Worm (Caenorhabditis elegans) whole organism, L4/young adult: Measurements from ENCODE around the gene F10E9.10.
"Not testable (repeated sequence)": the region's sequence is repeated elsewhere in the genome, so short reads cannot be mapped to it uniquely, and the experiment has no call there.

Source experiments
- W03F9.2 ChIP-seq: fragments of 150-350 bp; optimal IDR thresholded peaks from 2 replicates; lab custom pipeline; 2014; ENCODE audit warnings: missing biosample characterization, missing genetic modification characterization
- dao-5 ChIP-seq: sonication (generic microtip); optimal IDR thresholded peaks from 2 replicates; lab custom pipeline; 2016; ENCODE audit warnings: missing genotype, missing genetic modification characterization, moderate library complexity, missing compliant biosample characterization
- him-1 ChIP-seq: sonication (generic microtip); optimal IDR thresholded peaks from 2 replicates; lab custom pipeline; 2016; ENCODE audit warnings: missing genotype, missing genetic modification reagents, missing genetic modification characterization, missing compliant biosample characterization

The F10E9.10 gene

DNA sequence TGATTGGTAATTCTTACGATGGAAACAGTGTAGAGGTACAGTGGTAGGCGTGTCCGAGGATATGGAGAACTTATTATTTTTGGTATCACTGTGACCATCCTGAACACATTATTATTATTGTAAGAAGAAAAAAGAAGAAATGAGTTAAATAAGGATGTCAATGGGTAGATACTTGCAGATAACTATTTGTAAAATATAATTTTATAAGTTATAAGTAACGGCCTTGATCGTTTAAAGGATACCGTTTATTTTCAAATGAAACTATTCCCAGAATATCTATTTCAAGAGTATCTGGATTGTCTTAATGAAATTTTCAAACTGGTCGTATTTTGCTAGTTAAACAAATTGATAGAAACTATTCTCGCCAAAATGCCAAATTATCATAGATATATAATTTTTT lies at the start of gene F10E9.10:
F10E9.10 (minus strand) TSS at position 101 of the 400 bp plus-strand sequence.
- no peak for TF ChIP-seq him-1 (tag; lab: Kevin White, UChicago)
- no peak for TF ChIP-seq W03F9.2 (tag; lab: Kevin White, UChicago)
- TF ChIP-seq dao-5 = no peak

DNA sequence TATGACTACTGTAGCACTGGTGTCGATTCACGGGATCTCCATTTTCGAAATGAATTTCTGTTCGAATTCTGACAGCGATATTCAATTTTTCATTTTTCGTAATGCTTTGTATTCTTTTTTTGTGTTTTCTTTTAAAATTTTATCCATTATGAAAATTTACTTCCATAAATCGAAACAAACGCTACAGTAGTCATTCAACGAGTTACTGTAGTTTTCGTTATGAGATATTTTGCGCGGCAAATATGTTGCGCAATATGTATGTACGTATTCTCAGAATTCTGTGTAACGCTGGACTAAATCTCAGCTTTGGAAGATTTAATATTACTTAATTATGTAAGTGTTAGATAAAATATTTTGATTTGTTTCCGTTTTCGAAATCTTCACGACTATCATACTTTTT lies 49.1 kb upstream of the F10E9.10 start:
- no peak for TF ChIP-seq W03F9.2 (tag; lab: Kevin White, UChicago)
- no peak for TF ChIP-seq dao-5
- no peak for TF ChIP-seq him-1 (tag; lab: Kevin White, UChicago)

DNA sequence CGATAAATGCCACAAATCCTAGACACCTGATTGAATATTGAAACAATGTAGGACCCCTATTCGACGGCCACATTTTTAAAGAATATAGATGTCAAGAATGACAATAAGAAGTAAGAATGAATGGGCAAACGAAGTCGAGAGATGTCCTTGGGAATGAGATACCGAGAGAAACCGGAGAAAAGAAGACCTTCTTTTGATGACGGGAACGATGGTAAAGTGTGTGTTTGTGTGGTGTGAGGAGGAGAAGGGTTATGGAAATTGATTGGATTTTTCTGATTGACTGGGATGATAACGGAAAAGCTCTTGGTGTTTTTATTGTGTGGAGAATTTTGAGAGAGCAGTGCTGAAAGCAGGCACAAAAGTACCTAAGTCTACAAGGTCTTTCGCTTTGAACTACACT lies 48.5 kb upstream of the F10E9.10 start, which contains the start of gene R05D3.9:
R05D3.9 (minus strand) TSS at position 101 of the 400 bp plus-strand sequence.
- no peak for TF ChIP-seq him-1 (tag; lab: Kevin White, UChicago)
- no peak for TF ChIP-seq dao-5
- TF ChIP-seq W03F9.2 (tag; lab: Kevin White, UChicago) = no peak

DNA sequence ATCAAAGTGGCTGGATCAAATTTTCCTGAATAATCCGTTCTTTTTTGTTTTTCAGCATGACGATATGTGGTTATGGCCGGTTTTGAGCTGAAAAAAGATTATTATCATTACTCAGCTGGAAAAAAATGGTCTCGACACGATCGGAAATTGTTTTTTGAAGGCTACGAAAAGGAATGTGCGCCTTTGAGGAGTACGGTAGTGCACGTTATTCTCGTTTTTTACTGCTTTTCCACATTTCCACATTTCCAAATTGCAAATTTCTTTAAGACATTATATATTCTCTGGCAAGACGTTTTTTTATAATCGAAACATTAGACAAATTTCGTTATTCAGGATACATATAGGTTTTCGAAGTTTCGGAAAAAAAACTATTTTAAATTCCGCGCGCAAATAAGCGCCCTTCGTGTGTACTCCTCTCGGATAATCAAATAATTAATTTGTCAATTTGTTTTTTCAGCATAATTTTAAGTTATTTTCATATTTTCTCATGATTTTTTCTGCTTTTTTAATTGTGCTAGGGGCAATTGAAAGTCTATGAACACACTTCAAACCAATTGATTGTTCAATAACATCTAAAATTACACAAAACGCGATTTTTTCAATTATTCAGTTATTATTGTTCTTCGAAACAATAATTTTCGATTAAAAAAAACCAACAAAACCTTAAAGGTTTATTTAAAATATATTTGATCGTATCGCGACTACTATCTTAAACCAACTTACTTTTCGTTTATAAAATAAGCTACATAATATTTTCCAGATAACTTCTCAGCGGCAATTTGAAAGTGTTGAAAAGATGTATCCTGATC lies 43.4 kb upstream of the F10E9.10 start, which contains the start of gene R05D3.3:
R05D3.3 (plus strand) TSS at position 759 of the 809 bp plus-strand sequence.
- TF ChIP-seq W03F9.2 (tag; lab: Kevin White, UChicago) = no peak
- no peak for TF ChIP-seq him-1 (tag; lab: Kevin White, UChicago)
- TF ChIP-seq dao-5 = no peak

DNA sequence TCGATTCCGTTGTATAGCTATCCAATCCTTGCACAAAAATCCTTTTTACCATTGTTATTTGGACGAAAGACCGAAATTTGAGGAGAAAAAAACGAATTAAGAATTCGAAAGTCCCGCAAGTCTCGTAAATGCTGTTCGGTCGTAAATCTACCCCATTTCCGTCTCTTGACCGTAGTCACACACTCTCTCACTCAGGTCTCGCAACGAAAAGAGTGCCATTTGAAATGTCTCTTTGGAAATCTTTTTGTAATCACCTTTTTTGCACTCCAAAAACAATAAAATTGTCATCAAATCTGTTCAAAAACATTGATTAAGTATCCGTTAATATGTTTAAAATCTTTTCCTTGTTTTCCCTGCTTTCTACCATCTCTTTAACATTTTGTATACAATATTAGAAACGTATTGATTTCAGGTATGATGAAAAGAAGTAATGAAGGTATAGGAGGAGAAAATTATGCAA lies 38.2 kb upstream of the F10E9.10 start, which contains the start of the genes R05D3.8 and rfp-1:
R05D3.8 (minus strand) TSS at position 115 of the 460 bp plus-strand sequence.
rfp-1 (plus strand) TSS at position 410 of the 460 bp plus-strand sequence.
- TF ChIP-seq W03F9.2 (tag; lab: Kevin White, UChicago) = peak; percentile 65
- TF ChIP-seq dao-5 = no peak

DNA sequence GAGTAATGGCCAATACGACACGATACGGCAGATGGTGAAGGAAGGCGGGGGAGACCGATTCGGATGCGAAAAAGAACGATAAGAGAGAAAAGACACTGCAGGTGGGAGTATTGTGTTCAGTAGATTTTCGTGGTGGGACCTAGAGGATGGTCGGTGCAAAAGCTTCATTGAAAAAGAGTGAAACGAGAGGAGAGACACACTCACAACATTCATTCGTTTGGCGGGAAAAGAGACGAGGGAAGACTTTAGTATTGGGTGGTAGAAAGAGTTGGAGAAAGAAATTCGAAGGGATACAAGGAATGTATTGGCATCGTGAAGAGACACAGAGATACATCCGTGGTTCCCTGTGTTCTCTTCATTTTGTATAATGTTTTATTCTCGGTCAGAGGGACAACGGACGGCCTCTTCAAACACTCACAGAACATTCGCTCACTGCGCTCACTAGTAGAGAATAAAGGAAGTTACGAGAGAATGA lies 36.4 kb upstream of the F10E9.10 start:
- TF ChIP-seq him-1 (tag; lab: Kevin White, UChicago) = no peak
- peak; percentile 46 for TF ChIP-seq W03F9.2 (tag; lab: Kevin White, UChicago)
- TF ChIP-seq dao-5 = no peak

DNA sequence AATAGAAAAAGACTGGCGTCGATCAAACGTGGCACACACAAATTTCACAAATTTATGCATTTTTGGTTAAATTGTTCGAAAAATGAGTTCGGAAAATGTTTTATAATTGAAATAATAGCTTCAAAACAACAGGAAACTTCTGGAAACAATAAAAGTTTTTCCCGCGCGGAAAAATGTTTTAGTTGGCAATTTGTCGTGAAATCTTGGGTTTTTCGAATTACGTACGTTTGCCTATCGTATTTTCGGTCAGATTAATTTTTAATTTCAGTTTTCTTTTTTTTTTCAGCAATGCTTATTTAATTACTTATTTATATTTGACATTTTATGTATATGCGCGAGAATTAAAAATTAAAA lies 35.4 kb upstream of the F10E9.10 start:
- TF ChIP-seq him-1 (tag; lab: Kevin White, UChicago) (no peak), W03F9.2 (tag; lab: Kevin White, UChicago) (no peak), dao-5 (no peak)

DNA sequence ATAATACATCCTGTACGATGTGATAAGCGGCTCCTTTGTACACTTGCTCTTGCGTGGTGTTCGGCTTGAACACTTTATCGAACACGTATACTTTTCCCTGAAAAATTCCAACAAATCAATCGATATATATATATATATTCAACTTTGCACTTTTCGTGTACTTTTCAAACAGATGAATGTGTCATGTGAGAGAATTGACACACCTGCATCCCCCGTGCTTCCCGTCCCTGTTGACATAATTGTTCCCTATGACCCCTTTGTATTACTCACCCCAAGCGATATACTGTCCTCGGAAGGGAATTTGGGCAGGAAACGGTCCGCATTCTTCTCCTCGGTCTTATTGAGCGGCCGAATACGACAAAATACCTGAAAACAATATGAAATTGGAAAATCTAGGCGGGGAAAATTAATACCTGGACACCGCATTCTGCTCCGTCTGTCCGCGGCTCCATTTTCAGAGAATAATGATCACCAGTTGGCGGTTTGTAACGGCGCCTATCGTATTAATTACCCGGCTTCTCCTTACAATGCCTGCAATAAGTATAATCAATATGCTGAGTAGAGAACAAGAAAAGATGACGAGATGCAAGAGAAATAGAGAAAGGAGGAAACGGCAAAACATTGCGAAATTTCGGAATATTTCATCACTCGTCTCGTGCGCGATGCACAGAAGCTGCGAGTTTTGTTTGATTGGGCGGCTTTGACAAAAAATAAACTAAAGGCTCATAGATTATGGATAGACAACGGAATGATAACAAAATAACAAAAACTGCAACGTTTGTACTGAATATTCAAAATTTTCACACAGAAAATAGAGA lies 34.8 kb upstream of the F10E9.10 start, which contains the start of gene unc-116:
unc-116 (minus strand) TSS at position 531 of the 818 bp plus-strand sequence.
- no peak for TF ChIP-seq W03F9.2 (tag; lab: Kevin White, UChicago)
- TF ChIP-seq him-1 (tag; lab: Kevin White, UChicago) = peak; percentile 17

DNA sequence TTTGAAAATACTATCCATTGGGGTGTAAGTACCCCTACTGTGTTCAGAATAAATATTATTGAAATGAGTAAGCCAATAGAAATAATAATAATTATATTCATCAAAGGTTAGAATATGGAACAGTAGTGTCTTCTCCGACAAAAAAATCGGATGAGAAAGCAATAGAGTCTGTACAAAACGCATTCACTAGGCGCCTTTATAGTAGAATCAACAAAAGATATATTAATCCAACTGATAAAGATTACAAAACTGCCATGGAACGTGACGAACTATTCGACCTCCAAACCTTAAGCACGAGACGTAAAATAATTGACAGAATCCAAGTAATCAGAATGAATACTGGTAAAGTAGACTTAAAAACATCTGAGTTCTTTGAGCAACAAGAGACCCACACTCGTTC lies 27.7 kb upstream of the F10E9.10 start, which contains the start of gene clc-29:
clc-29 (minus strand) TSS at position 101 of the 400 bp plus-strand sequence.
- not testable (repeated sequence) for TF ChIP-seq W03F9.2 (tag; lab: Kevin White, UChicago); him-1 (tag; lab: Kevin White, UChicago); dao-5

DNA sequence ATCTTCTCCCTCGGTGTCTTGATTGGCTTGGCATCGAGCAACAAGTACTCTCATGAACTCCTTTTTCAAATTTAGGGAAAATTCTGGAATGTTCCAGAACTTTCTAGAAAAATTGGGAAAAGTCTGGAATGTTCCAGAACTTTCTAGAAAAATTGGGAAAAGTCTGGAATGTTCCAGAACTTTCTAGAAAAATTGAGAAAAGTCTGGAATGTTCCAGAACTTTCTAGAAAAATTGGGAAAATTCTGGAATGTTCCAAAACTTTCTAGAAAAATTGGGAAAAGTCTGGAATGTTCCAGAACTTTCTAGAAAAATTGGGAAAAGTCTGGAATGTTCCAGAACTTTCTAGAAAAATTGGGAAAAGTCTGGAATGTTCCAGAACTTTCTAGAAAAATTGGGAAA lies 24.2 kb upstream of the F10E9.10 start, which contains the start of gene ZC262.7:
ZC262.7 (minus strand) TSS at position 54 of the 400 bp plus-strand sequence.
- TF ChIP-seq him-1 (tag; lab: Kevin White, UChicago); W03F9.2 (tag; lab: Kevin White, UChicago); dao-5: not testable (repeated sequence)

DNA sequence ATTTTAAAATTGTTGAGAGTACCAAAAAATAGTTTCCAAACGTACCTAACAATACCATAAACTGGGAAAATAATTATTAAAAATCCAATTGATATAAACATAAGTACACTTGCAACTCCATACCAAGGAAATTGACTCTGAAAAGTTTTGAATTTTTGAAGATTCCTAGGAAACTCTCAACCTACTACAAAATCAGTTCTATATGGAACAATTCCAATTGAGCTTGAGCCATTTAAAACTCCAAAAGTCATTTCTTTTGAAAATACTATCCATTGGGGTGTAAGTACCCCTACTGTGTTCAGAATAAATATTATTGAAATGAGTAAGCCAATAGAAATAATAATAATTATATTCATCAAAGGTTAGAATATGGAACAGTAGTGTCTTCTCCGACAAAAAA lies 19.3 kb upstream of the F10E9.10 start, which contains the start of gene clc-28:
clc-28 (minus strand) TSS at position 101 of the 400 bp plus-strand sequence.
- not testable (repeated sequence) for TF ChIP-seq dao-5; W03F9.2 (tag; lab: Kevin White, UChicago); him-1 (tag; lab: Kevin White, UChicago)

DNA sequence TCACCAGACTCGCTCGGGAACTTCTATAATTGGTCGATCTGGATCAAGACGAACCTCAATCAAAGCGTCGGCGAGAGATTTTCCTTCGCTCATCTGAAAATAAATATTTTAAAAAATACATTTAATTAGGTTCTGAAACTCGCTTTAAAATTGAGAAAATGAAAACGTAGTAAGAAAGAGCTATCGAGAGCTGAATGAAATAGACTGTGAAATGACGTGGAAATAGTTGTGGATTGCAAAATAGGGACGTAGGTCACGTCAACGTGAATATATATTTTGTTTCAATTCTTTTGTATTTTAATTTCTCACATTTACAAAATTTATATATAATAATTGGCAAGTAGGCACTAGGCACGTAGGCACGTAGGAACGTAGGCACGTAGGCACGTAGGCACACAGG lies 14.3 kb upstream of the F10E9.10 start, which contains the start of gene ZC262.4:
ZC262.4 (minus strand) TSS at position 101 of the 400 bp plus-strand sequence.
- TF ChIP-seq W03F9.2 (tag; lab: Kevin White, UChicago) (no peak), dao-5 (no peak)

DNA sequence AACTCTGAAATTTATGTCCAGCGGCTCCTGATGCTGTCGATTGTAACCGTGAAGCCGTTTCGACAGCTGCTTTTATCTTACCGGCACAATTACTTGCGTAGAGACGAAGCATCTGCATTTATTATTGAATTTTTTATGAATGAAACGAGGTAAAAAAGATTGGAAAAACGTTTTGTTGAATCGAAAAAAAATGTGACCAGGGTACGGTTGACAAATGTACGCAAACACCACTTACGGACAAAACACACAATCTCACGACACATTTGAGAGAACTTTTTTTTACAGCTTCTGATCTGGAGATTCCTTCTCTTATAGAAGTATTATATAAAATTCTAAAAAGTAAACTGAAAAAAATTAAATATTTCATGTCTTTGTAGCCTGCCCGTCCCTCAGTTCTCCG lies 11.7 kb upstream of the F10E9.10 start, which contains the start of the genes mrps-18A and ZC262.2:
mrps-18A (minus strand) TSS at position 141 of the 400 bp plus-strand sequence.
ZC262.2 (plus strand) TSS at position 284 of the 400 bp plus-strand sequence.
- TF ChIP-seq W03F9.2 (tag; lab: Kevin White, UChicago) (peak; percentile 19), dao-5 (no peak)
